Worm (Caenorhabditis elegans) whole organism, early embryonic: Measurements from ENCODE around the gene F11A5.15.

Source experiments
- F13C5.2 ChIP-seq: sonication (generic microtip); optimal IDR thresholded peaks from 2 replicates; lab custom pipeline; 2017; ENCODE audit warnings: mild to moderate bottlenecking, missing genetic modification characterization, inconsistent platforms, missing compliant biosample characterization
- ama-1 ChIP-seq: fragments of 150-350 bp; optimal IDR thresholded peaks from 2 replicates; lab custom pipeline; 2014
- ceh-36 ChIP-seq: sonication (generic microtip); optimal IDR thresholded peaks from 2 replicates; lab custom pipeline; 2016; ENCODE audit warnings: missing genetic modification characterization, inconsistent platforms, missing compliant biosample characterization
- flt-1 ChIP-seq: fragments of 200-800 bp; sonication (Bioruptor generic); IDR thresholded peaks from 2 replicates; pipeline ENCODE4 v1.3.6; 2022; ENCODE audit warnings: missing genetic modification characterization, missing compliant biosample characterization
- hmg-4 ChIP-seq: fragments of 200-800 bp; sonication (Bioruptor generic); optimal IDR thresholded peaks from 2 replicates; lab custom pipeline; 2018; ENCODE audit warnings: mild to moderate bottlenecking, missing genetic modification characterization, missing compliant biosample characterization

DNA sequence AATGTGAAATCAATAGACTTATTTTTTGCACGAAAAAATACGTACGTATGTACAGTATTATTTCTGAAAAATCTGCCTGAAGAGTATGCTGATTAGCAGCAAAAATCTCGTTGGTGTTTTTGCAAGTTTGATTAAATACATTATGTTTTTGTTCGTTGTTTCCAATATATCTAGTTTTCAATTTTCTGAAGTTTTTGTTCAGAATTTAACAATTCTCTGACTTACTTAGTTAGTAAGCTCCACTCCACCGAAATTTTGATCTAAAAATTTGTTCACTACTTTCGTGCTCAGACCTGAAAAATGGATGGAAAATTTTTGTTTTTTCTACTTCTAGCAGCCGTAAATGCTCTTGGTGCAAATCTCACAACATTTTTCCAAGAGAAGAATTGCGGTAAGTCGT is 13.5 kb downstream of the F11A5.15 start, which contains the start of gene irld-26:
- TF ChIP-seq hmg-4 (GFP tag; lab: Kevin White, UChicago) (no peak), flt-1 (GFP tag; lab: Robert Waterston, UW) (no peak), ama-1 (lab: Kevin White, UChicago) (no peak), ceh-36 (tag; lab: Kevin White, UChicago) (no peak), F13C5.2 (no peak)
